Worm (Caenorhabditis elegans) whole organism, L4 larva: ENCODE results near the gene F08F8.6.

Source experiments
- ZK337.2 ChIP-seq: fragments of 200-800 bp; sonication (Bioruptor generic); IDR thresholded peaks from 2 replicates; pipeline ENCODE4 v1.3.6; 2022; ENCODE audit warnings: missing genetic modification reagents, missing genetic modification characterization, missing compliant biosample characterization
- ceh-28 ChIP-seq: fragments of 150-350 bp; optimal IDR thresholded peaks from 2 replicates; lab custom pipeline; 2014; ENCODE audit warnings: missing biosample characterization, missing genetic modification reagents, missing genetic modification characterization
- fkh-10 ChIP-seq: fragments of 150-350 bp; optimal IDR thresholded peaks from 2 replicates; lab custom pipeline; 2014; ENCODE audit warnings: missing biosample characterization, missing genetic modification reagents, missing genetic modification characterization
- lsy-2 ChIP-seq, 2 experiments: fragments of 150-350 bp in 1 of 2; sonication (generic microtip) in 1 of 2; optimal IDR thresholded peaks; 2 replicates each; lab custom pipeline; 2014 to 2017; ENCODE audit warnings: missing biosample characterization in 2 of 2, missing genetic modification characterization in 2 of 2
- mxl-3 ChIP-seq: fragments of 200-800 bp; sonication (Bioruptor generic); optimal IDR thresholded peaks from 2 replicates; lab custom pipeline; 2018; ENCODE audit warnings: mild to moderate bottlenecking, missing genetic modification characterization, missing compliant biosample characterization
- nhr-11 ChIP-seq: fragments of 150-350 bp; optimal IDR thresholded peaks from 2 replicates; lab custom pipeline; 2014; ENCODE audit warnings: missing biosample characterization, missing genetic modification characterization
- nhr-237 ChIP-seq: sonication (generic microtip); optimal IDR thresholded peaks from 2 replicates; lab custom pipeline; 2017; ENCODE audit warnings: missing biosample characterization, missing genetic modification characterization
- nhr-25 ChIP-seq: sonication (generic microtip); optimal IDR thresholded peaks from 2 replicates; lab custom pipeline; 2017; ENCODE audit warnings: missing genetic modification characterization, mild to moderate bottlenecking, missing compliant biosample characterization, antibody characterized with exemption, moderate library complexity, borderline replicate concordance; ENCODE audit not compliant: insufficient read depth
- nhr-42 ChIP-seq: fragments of 200-800 bp; sonication (Bioruptor generic); IDR thresholded peaks from 2 replicates; pipeline ENCODE4 v1.3.6; 2022; ENCODE audit warnings: missing genetic modification characterization, missing compliant biosample characterization
- nhr-76 ChIP-seq: fragments of 150-350 bp; optimal IDR thresholded peaks from 2 replicates; lab custom pipeline; 2014; ENCODE audit warnings: missing biosample characterization, missing genetic modification characterization
- unc-62 ChIP-seq, 3 experiments: fragments of 150-350 bp in 1 of 3; sonication (generic microtip); optimal IDR thresholded peaks in 2 of 3; peaks in 1 of 3; 1 replicate in 1 of 3; 2 replicates in 2 of 3; lab custom pipeline; 2014 to 2017; ENCODE audit warnings: missing biosample characterization in 3 of 3, missing genetic modification characterization in 3 of 3, missing genetic modification reagents in 3 of 3, missing genotype in 1 of 3
- zfp-2 ChIP-seq: sonication (generic microtip); optimal IDR thresholded peaks from 2 replicates; lab custom pipeline; 2016; ENCODE audit warnings: mild to moderate bottlenecking, missing genetic modification characterization, missing compliant biosample characterization

- TF ChIP-seq nhr-25 (peak; percentile 37), nhr-76 (tag; lab: Kevin White, UChicago) (no peak), unc-62 (GFP tag; optimal IDR thresholded peaks at IDR 0.05 in 1 of 2; lab: Kevin White, UChicago) (peak in 1 of 2 experiments; percentile 99), unc-62 (tag; optimal IDR thresholded peaks at IDR 0.05; lab: Kevin White, UChicago) (no peak), nhr-11 (tag; lab: Kevin White, UChicago) (no peak), mxl-3 (GFP tag; lab: Kevin White, UChicago) (no peak), nhr-237 (no peak), lsy-2 (tag; optimal IDR thresholded peaks at IDR 0.05; lab: Kevin White, UChicago) (peak in 1 of 2 experiments; percentile 35), fkh-10 (GFP tag; lab: Kevin White, UChicago) (no peak), ZK337.2 (GFP tag; lab: Robert Waterston, UW) (no peak), nhr-42 (GFP tag; lab: Robert Waterston, UW) (no peak), zfp-2 (tag; lab: Kevin White, UChicago) (no peak), ceh-28 (tag; lab: Kevin White, UChicago) (no peak)
Measured at ce11 chrIII:7296092-7296668, 47.3 kb upstream of the F08F8.6 start.
